Worm (Caenorhabditis elegans) whole organism, late embryonic: ENCODE data around the gene aipr-1.

Experiments used
- F13H6.1 ChIP-seq: sonication (generic microtip); optimal IDR thresholded peaks from 2 replicates; lab custom pipeline; 2016; ENCODE audit warnings: missing genetic modification characterization, missing compliant biosample characterization
- K02D7.2 ChIP-seq: sonication (generic microtip); optimal IDR thresholded peaks from 2 replicates; lab custom pipeline; 2017; ENCODE audit warnings: mild to moderate bottlenecking, missing genetic modification characterization, missing compliant biosample characterization
- K09A11.1 ChIP-seq: sonication (generic microtip); optimal IDR thresholded peaks from 2 replicates; lab custom pipeline; 2017; ENCODE audit warnings: antibody characterized with exemption, mild to moderate bottlenecking, missing genetic modification characterization, missing compliant biosample characterization; ENCODE audit not compliant: insufficient read depth
- Y22D7AL.16 ChIP-seq: sonication (generic microtip); optimal IDR thresholded peaks from 2 replicates; lab custom pipeline; 2016; ENCODE audit warnings: missing genetic modification characterization, missing compliant biosample characterization
- ama-1 ChIP-seq: fragments of 150-350 bp; optimal IDR thresholded peaks from 2 replicates; lab custom pipeline; 2014
- ceh-18 ChIP-seq: sonication (generic microtip); optimal IDR thresholded peaks from 2 replicates; lab custom pipeline; 2016; ENCODE audit warnings: missing genetic modification characterization, missing compliant biosample characterization
- ceh-19 ChIP-seq: fragments of 200-800 bp; sonication (Bioruptor generic); optimal IDR thresholded peaks from 2 replicates; lab custom pipeline; 2018; ENCODE audit warnings: mild to moderate bottlenecking, missing genetic modification characterization, missing compliant biosample characterization
- ceh-2 ChIP-seq: sonication (generic microtip); optimal IDR thresholded peaks from 2 replicates; lab custom pipeline; 2016; ENCODE audit warnings: missing genotype, missing genetic modification characterization, missing compliant biosample characterization
- ceh-22 ChIP-seq: sonication (generic microtip); optimal IDR thresholded peaks from 2 replicates; lab custom pipeline; 2017; ENCODE audit warnings: missing biosample characterization, missing genetic modification characterization
- ceh-24 ChIP-seq: sonication (generic microtip); optimal IDR thresholded peaks from 2 replicates; lab custom pipeline; 2016; ENCODE audit warnings: mild to moderate bottlenecking, missing genetic modification characterization, missing compliant biosample characterization
- ceh-30 ChIP-seq: fragments of 150-350 bp; optimal IDR thresholded peaks from 2 replicates; lab custom pipeline; 2014; ENCODE audit warnings: missing biosample characterization, missing genetic modification characterization
- ceh-31 ChIP-seq: sonication (generic microtip); optimal IDR thresholded peaks from 2 replicates; lab custom pipeline; 2016; ENCODE audit warnings: missing genetic modification characterization, missing compliant biosample characterization
- ceh-34 ChIP-seq: sonication (generic microtip); optimal IDR thresholded peaks from 2 replicates; lab custom pipeline; 2016; ENCODE audit warnings: mild to moderate bottlenecking, missing genetic modification characterization, missing compliant biosample characterization
- ceh-45 ChIP-seq: fragments of 200-800 bp; sonication (Bioruptor generic); IDR thresholded peaks from 2 replicates; pipeline ENCODE4 v1.3.6; 2022; ENCODE audit warnings: missing genetic modification reagents, missing genetic modification characterization, missing compliant biosample characterization
- ceh-48 ChIP-seq: sonication (generic microtip); optimal IDR thresholded peaks from 2 replicates; lab custom pipeline; 2016; ENCODE audit warnings: missing genetic modification characterization, inconsistent platforms, missing compliant biosample characterization
- ceh-6 ChIP-seq: fragments of 200-800 bp; sonication (Bioruptor generic); optimal IDR thresholded peaks from 2 replicates; lab custom pipeline; 2018; ENCODE audit warnings: mild to moderate bottlenecking, missing genetic modification characterization, missing compliant biosample characterization
- che-1 ChIP-seq: sonication (generic microtip); optimal IDR thresholded peaks from 2 replicates; lab custom pipeline; 2016; ENCODE audit warnings: mild to moderate bottlenecking, missing genetic modification characterization, missing compliant biosample characterization
- dve-1 ChIP-seq: sonication (generic microtip); optimal IDR thresholded peaks from 2 replicates; lab custom pipeline; 2017; ENCODE audit warnings: antibody characterized with exemption, mild to moderate bottlenecking, missing genetic modification characterization, missing compliant biosample characterization
- fax-1 ChIP-seq: sonication (generic microtip); optimal IDR thresholded peaks from 2 replicates; lab custom pipeline; 2016; ENCODE audit warnings: missing genotype, missing genetic modification characterization, missing compliant biosample characterization
- fkh-10 ChIP-seq: fragments of 150-350 bp; optimal IDR thresholded peaks from 2 replicates; lab custom pipeline; 2014; ENCODE audit warnings: missing biosample characterization, missing genetic modification reagents, missing genetic modification characterization
- gmeb-2 ChIP-seq: sonication (generic microtip); optimal IDR thresholded peaks from 2 replicates; lab custom pipeline; 2016; ENCODE audit warnings: missing genetic modification characterization, inconsistent platforms, missing compliant biosample characterization
- hlh-13 ChIP-seq: fragments of 200-800 bp; sonication (Bioruptor generic); optimal IDR thresholded peaks from 2 replicates; lab custom pipeline; 2018; ENCODE audit warnings: mild to moderate bottlenecking, missing genetic modification characterization, missing compliant biosample characterization
- hlh-30 ChIP-seq: sonication (generic microtip); optimal IDR thresholded peaks from 2 replicates; lab custom pipeline; 2017; ENCODE audit warnings: antibody characterized with exemption, missing genetic modification characterization, missing compliant biosample characterization; ENCODE audit not compliant: insufficient read depth
- hlh-8 ChIP-seq: sonication (generic microtip); optimal IDR thresholded peaks from 2 replicates; lab custom pipeline; 2016; ENCODE audit warnings: missing genotype, missing genetic modification characterization, missing compliant biosample characterization
- lin-11 ChIP-seq: fragments of 200-800 bp; sonication (Bioruptor generic); optimal IDR thresholded peaks from 2 replicates; lab custom pipeline; 2018; ENCODE audit warnings: mild to moderate bottlenecking, missing genetic modification characterization, missing compliant biosample characterization
- nhr-11 ChIP-seq: fragments of 150-350 bp; optimal IDR thresholded peaks from 2 replicates; lab custom pipeline; 2014; ENCODE audit warnings: missing biosample characterization, missing genetic modification characterization
- npax-4 ChIP-seq: sonication (generic microtip); optimal IDR thresholded peaks from 2 replicates; lab custom pipeline; 2016; ENCODE audit warnings: missing genetic modification characterization, missing compliant biosample characterization
- pag-3 ChIP-seq: sonication (generic microtip); optimal IDR thresholded peaks from 2 replicates; lab custom pipeline; 2016; ENCODE audit warnings: missing compliant biosample characterization, missing genetic modification characterization, borderline replicate concordance
- pat-9 ChIP-seq: fragments of 200-800 bp; sonication (Bioruptor generic); optimal IDR thresholded peaks from 2 replicates; lab custom pipeline; 2018; ENCODE audit warnings: mild to moderate bottlenecking, missing genetic modification characterization, moderate library complexity, missing compliant biosample characterization
- pax-1 ChIP-seq: fragments of 150-350 bp; optimal IDR thresholded peaks from 2 replicates; lab custom pipeline; 2014; ENCODE audit warnings: missing biosample characterization, missing genetic modification characterization
- pha-2 ChIP-seq: sonication (generic microtip); optimal IDR thresholded peaks from 2 replicates; lab custom pipeline; 2017; ENCODE audit warnings: mild to moderate bottlenecking, missing genetic modification characterization, missing compliant biosample characterization
- pros-1 ChIP-seq: fragments of 150-350 bp; optimal IDR thresholded peaks from 2 replicates; lab custom pipeline; 2014; ENCODE audit warnings: missing biosample characterization, missing genetic modification reagents, missing genetic modification characterization
- ref-2 ChIP-seq: sonication (generic microtip); optimal IDR thresholded peaks from 2 replicates; lab custom pipeline; 2016; ENCODE audit warnings: missing genetic modification characterization, missing compliant biosample characterization
- sox-2 ChIP-seq: fragments of 200-800 bp; sonication (Bioruptor generic); IDR thresholded peaks from 2 replicates; pipeline ENCODE4 v1.3.6; 2022; ENCODE audit warnings: missing genetic modification reagents, missing genetic modification characterization, missing compliant biosample characterization
- sox-4 ChIP-seq: sonication (generic microtip); optimal IDR thresholded peaks from 2 replicates; lab custom pipeline; 2017; ENCODE audit warnings: mild to moderate bottlenecking, missing genetic modification characterization, inconsistent platforms, missing compliant biosample characterization
- syd-9 ChIP-seq: sonication (generic microtip); optimal IDR thresholded peaks from 2 replicates; lab custom pipeline; 2016; ENCODE audit warnings: mild to moderate bottlenecking, missing genetic modification characterization, moderate library complexity, missing compliant biosample characterization
- tbx-2 ChIP-seq: sonication (generic microtip); optimal IDR thresholded peaks from 2 replicates; lab custom pipeline; 2016; ENCODE audit warnings: missing genetic modification characterization, missing compliant biosample characterization
- tbx-7 ChIP-seq: sonication (generic microtip); optimal IDR thresholded peaks from 2 replicates; lab custom pipeline; 2016; ENCODE audit warnings: missing genotype, missing genetic modification characterization, missing compliant biosample characterization
- ttx-3 ChIP-seq: sonication (generic microtip); optimal IDR thresholded peaks from 2 replicates; lab custom pipeline; 2016; ENCODE audit warnings: missing genetic modification reagents, missing genetic modification characterization, missing compliant biosample characterization
- unc-42 ChIP-seq: sonication (generic microtip); optimal IDR thresholded peaks from 2 replicates; lab custom pipeline; 2016; ENCODE audit warnings: missing genotype, missing genetic modification characterization, missing compliant biosample characterization
- unc-55 ChIP-seq: sonication (generic microtip); optimal IDR thresholded peaks from 2 replicates; lab custom pipeline; 2017; ENCODE audit warnings: missing biosample characterization, missing genetic modification reagents, missing genetic modification characterization
- unc-86 ChIP-seq: sonication (generic microtip); optimal IDR thresholded peaks from 2 replicates; lab custom pipeline; 2016; ENCODE audit warnings: missing genetic modification characterization, missing compliant biosample characterization

The aipr-1 gene

ce11 chrII:6561300-6561699 lies 32.8 kb downstream of the aipr-1 start, which contains the start of gene F18C5.10:
Gene F18C5.10 (minus strand): TSS chrII:6561444.
- TF ChIP-seq ceh-22 (tag; lab: Kevin White, UChicago), result no peak

ce11 chrII:6560291-6560690 lies 33.8 kb downstream of the aipr-1 start:
- no peak for TF ChIP-seq hlh-13
- no peak for TF ChIP-seq ceh-34
- TF ChIP-seq tbx-7, result no peak
- TF ChIP-seq unc-55 (GFP tag; lab: Kevin White, UChicago), result no peak
- TF ChIP-seq ceh-31 (tag; lab: Kevin White, UChicago), result no peak
- no peak for TF ChIP-seq hlh-30 (tag; lab: Kevin White, UChicago)
- no peak for TF ChIP-seq sox-2 (GFP tag; lab: Robert Waterston, UW)
- no peak for TF ChIP-seq ceh-18 (tag; lab: Kevin White, UChicago)
- TF ChIP-seq fkh-10 (GFP tag; lab: Kevin White, UChicago), result no peak
- no peak for TF ChIP-seq ref-2 (tag; lab: Kevin White, UChicago)
- no peak for TF ChIP-seq ama-1 (lab: Kevin White, UChicago)
- TF ChIP-seq pat-9 (tag; lab: Kevin White, UChicago), result no peak
- TF ChIP-seq ceh-24 (tag; lab: Kevin White, UChicago), result no peak
- TF ChIP-seq pha-2 (tag; lab: Kevin White, UChicago), result no peak
- no peak for TF ChIP-seq ceh-6 (GFP tag; lab: Kevin White, UChicago)
- TF ChIP-seq pax-1, result no peak
- no peak for TF ChIP-seq ttx-3 (tag; lab: Kevin White, UChicago)
- no peak for TF ChIP-seq lin-11 (tag; lab: Kevin White, UChicago)
- TF ChIP-seq nhr-11 (tag; lab: Kevin White, UChicago), result no peak
- TF ChIP-seq unc-86 (tag; lab: Kevin White, UChicago), result no peak

ce11 chrII:6558887-6559286 lies 35.2 kb downstream of the aipr-1 start:
- TF ChIP-seq hlh-8 (tag; lab: Kevin White, UChicago), result no peak
- TF ChIP-seq sox-4 (tag; lab: Kevin White, UChicago), result no peak
- no peak for TF ChIP-seq dve-1 (tag; lab: Kevin White, UChicago)
- TF ChIP-seq K09A11.1 (tag; lab: Kevin White, UChicago), result no peak
- TF ChIP-seq pax-1, result no peak
- no peak for TF ChIP-seq tbx-2 (tag; lab: Kevin White, UChicago)
- TF ChIP-seq Y22D7AL.16 (tag; lab: Kevin White, UChicago), result no peak
- no peak for TF ChIP-seq tbx-7
- no peak for TF ChIP-seq lin-11 (tag; lab: Kevin White, UChicago)
- no peak for TF ChIP-seq ceh-18 (tag; lab: Kevin White, UChicago)
- no peak for TF ChIP-seq ceh-48
- no peak for TF ChIP-seq ref-2 (tag; lab: Kevin White, UChicago)
- no peak for TF ChIP-seq unc-42 (tag; lab: Kevin White, UChicago)
- no peak for TF ChIP-seq nhr-11 (tag; lab: Kevin White, UChicago)
- no peak for TF ChIP-seq fax-1 (tag; lab: Kevin White, UChicago)
- TF ChIP-seq ceh-6 (GFP tag; lab: Kevin White, UChicago), result no peak
- TF ChIP-seq, all 69 proteins: peak for 0

- TF ChIP-seq pag-3 (no peak), K09A11.1 (tag; lab: Kevin White, UChicago) (no peak), ceh-30 (tag; lab: Kevin White, UChicago) (no peak), unc-55 (GFP tag; lab: Kevin White, UChicago) (no peak), syd-9 (tag; lab: Kevin White, UChicago) (no peak), lin-11 (tag; lab: Kevin White, UChicago) (no peak), ceh-19 (GFP tag; lab: Kevin White, UChicago) (no peak), ceh-24 (tag; lab: Kevin White, UChicago) (no peak), ceh-45 (GFP tag; lab: Robert Waterston, UW) (no peak), fkh-10 (GFP tag; lab: Kevin White, UChicago) (no peak), nhr-11 (tag; lab: Kevin White, UChicago) (no peak), pax-1 (no peak), F13H6.1 (tag; lab: Kevin White, UChicago) (no peak), pros-1 (tag; lab: Kevin White, UChicago) (no peak), pat-9 (tag; lab: Kevin White, UChicago) (no peak), gmeb-2 (tag; lab: Kevin White, UChicago) (no peak), che-1 (tag; lab: Kevin White, UChicago) (no peak), npax-4 (no peak), ceh-2 (tag; lab: Kevin White, UChicago) (no peak), K02D7.2 (tag; lab: Kevin White, UChicago) (no peak)
- TF ChIP-seq, all 69 proteins: peak for 0
These were observed 39.4 kb downstream of the aipr-1 start, which contains the start of gene wrn-1 for ce11 chrII:6554677-6555076. Gene wrn-1 (plus strand): TSS chrII:6554977.
